Worm (Caenorhabditis elegans) whole organism, late embryonic: ENCODE results near the gene skp-1.

Experiments
- C38D4.7 ChIP-seq: fragments of 200-800 bp; sonication (Bioruptor generic); optimal IDR thresholded peaks from 2 replicates; lab custom pipeline; 2018; ENCODE audit warnings: mild to moderate bottlenecking, missing genetic modification characterization, moderate library complexity, missing compliant biosample characterization
- F13H6.1 ChIP-seq: sonication (generic microtip); optimal IDR thresholded peaks from 2 replicates; lab custom pipeline; 2016; ENCODE audit warnings: missing genetic modification characterization, missing compliant biosample characterization
- K02D7.2 ChIP-seq: sonication (generic microtip); optimal IDR thresholded peaks from 2 replicates; lab custom pipeline; 2017; ENCODE audit warnings: mild to moderate bottlenecking, missing genetic modification characterization, missing compliant biosample characterization
- T23F11.4 ChIP-seq: fragments of 200-800 bp; sonication (Bioruptor generic); optimal IDR thresholded peaks from 2 replicates; lab custom pipeline; 2018; ENCODE audit warnings: mild to moderate bottlenecking, missing genetic modification characterization, missing compliant biosample characterization
- ama-1 ChIP-seq: fragments of 150-350 bp; optimal IDR thresholded peaks from 2 replicates; lab custom pipeline; 2014
- fkh-6 ChIP-seq: sonication (generic microtip); optimal IDR thresholded peaks from 2 replicates; lab custom pipeline; 2016; ENCODE audit warnings: missing genetic modification characterization, missing compliant biosample characterization
- hlh-15 ChIP-seq: sonication (generic microtip); optimal IDR thresholded peaks from 2 replicates; lab custom pipeline; 2016; ENCODE audit warnings: missing genetic modification characterization, missing compliant biosample characterization
- hlh-30 ChIP-seq: sonication (generic microtip); optimal IDR thresholded peaks from 2 replicates; lab custom pipeline; 2017; ENCODE audit warnings: antibody characterized with exemption, missing genetic modification characterization, missing compliant biosample characterization; ENCODE audit not compliant: insufficient read depth
- mec-3 ChIP-seq: sonication (generic microtip); optimal IDR thresholded peaks from 2 replicates; lab custom pipeline; 2016; ENCODE audit warnings: borderline replicate concordance, missing genetic modification characterization, missing compliant biosample characterization
- nfya-1 ChIP-seq: sonication (generic microtip); optimal IDR thresholded peaks from 2 replicates; lab custom pipeline; 2017; ENCODE audit warnings: missing genetic modification characterization, mild to moderate bottlenecking, missing compliant biosample characterization, antibody characterized with exemption, moderate library complexity
- pag-3 ChIP-seq: sonication (generic microtip); optimal IDR thresholded peaks from 2 replicates; lab custom pipeline; 2016; ENCODE audit warnings: missing compliant biosample characterization, missing genetic modification characterization, borderline replicate concordance
- sox-2 ChIP-seq: fragments of 200-800 bp; sonication (Bioruptor generic); IDR thresholded peaks from 2 replicates; pipeline ENCODE4 v1.3.6; 2022; ENCODE audit warnings: missing genetic modification reagents, missing genetic modification characterization, missing compliant biosample characterization
- sox-4 ChIP-seq: sonication (generic microtip); optimal IDR thresholded peaks from 2 replicates; lab custom pipeline; 2017; ENCODE audit warnings: mild to moderate bottlenecking, missing genetic modification characterization, inconsistent platforms, missing compliant biosample characterization
- unc-3 ChIP-seq, 2 experiments: fragments of 200-800 bp in 1 of 2; sonication (Bioruptor generic) in 1 of 2; sonication (generic microtip) in 1 of 2; conservative IDR thresholded peaks in 1 of 2; optimal IDR thresholded peaks in 1 of 2; 2 replicates each; pipeline versions ENCODE4 v1.3.6 to Lab custom; 2016 to 2022; ENCODE audit warnings: missing compliant biosample characterization in 2 of 2, missing genetic modification characterization in 2 of 2, missing genetic modification reagents in 1 of 2

DNA sequence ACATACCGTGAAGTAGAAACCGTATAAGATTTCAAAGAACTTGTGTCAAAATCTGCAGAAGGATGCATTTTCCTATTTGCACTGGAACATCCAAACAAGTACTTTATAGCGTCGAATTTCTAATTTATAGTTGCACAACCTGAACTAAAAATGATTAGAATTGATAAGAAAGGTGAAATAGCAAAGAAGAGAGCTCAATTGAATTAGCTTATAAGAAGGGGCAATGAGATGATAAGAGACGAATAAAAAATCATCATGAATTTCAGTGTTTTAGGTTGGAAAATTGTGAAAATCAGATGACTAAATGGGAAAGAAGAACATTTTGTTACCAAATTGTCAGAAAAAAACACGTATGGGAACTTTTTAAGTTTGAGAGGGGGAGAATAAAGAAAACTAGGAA lies 46.3 kb downstream of the skp-1 start, which contains the start of gene W05E10.1:
- TF ChIP-seq hlh-15 (tag; lab: Kevin White, UChicago) (no peak), K02D7.2 (tag; lab: Kevin White, UChicago) (no peak), pag-3 (tag; lab: Kevin White, UChicago) (no peak), unc-3 (GFP tag; conservative IDR thresholded peaks at IDR 0.05; lab: Robert Waterston, UW) (no peak), unc-3 (tag; optimal IDR thresholded peaks at IDR 0.05; lab: Kevin White, UChicago) (no peak), ama-1 (lab: Kevin White, UChicago) (no peak), sox-2 (GFP tag; lab: Robert Waterston, UW) (no peak), fkh-6 (no peak), F13H6.1 (tag; lab: Kevin White, UChicago) (no peak), T23F11.4 (GFP tag; lab: Kevin White, UChicago) (no peak), sox-4 (no peak), nfya-1 (no peak), hlh-30 (tag; lab: Kevin White, UChicago) (no peak), mec-3 (tag; lab: Kevin White, UChicago) (no peak), C38D4.7 (GFP tag; lab: Kevin White, UChicago) (no peak)
